Fruit fly (Drosophila melanogaster) whole organism, adult: Measurements from ENCODE around the gene CG34266.
A peak's percentile ranks its signal among the peaks of the same experiment; 100 is the strongest.

Experiments used
- CG11617 ChIP-seq: fragments of 200-800 bp; sonication (Bioruptor generic); optimal IDR thresholded peaks from 2 replicates; lab custom pipeline; 2017; ENCODE audit warnings: mild to moderate bottlenecking, missing biosample characterization, missing genetic modification reagents, missing genetic modification characterization
- CG12768 ChIP-seq: fragments of 200-800 bp; sonication (Bioruptor generic); optimal IDR thresholded peaks from 2 replicates; lab custom pipeline; 2017; ENCODE audit warnings: missing biosample characterization, missing genetic modification characterization, mild to moderate bottlenecking, moderate library complexity, missing genetic modification reagents
- CG14711 ChIP-seq: fragments of 200-800 bp; sonication (Bioruptor generic); optimal IDR thresholded peaks from 2 replicates; lab custom pipeline; 2018; ENCODE audit warnings: missing biosample characterization, mild to moderate bottlenecking, missing genetic modification characterization, moderate library complexity
- CG1620 ChIP-seq: fragments of 200-800 bp; sonication (Bioruptor generic); optimal IDR thresholded peaks from 2 replicates; lab custom pipeline; 2016; ENCODE audit warnings: missing biosample characterization, missing genetic modification characterization
- CG33017 ChIP-seq: fragments of 200-800 bp; sonication (Bioruptor generic); optimal IDR thresholded peaks from 2 replicates; lab custom pipeline; 2018; ENCODE audit warnings: missing biosample characterization, mild to moderate bottlenecking, missing genetic modification characterization, moderate library complexity
- CG5204 ChIP-seq: fragments of 200-800 bp; sonication (Bioruptor generic); optimal IDR thresholded peaks from 2 replicates; lab custom pipeline; 2016; ENCODE audit warnings: missing biosample characterization, missing genetic modification characterization
- CG7045 ChIP-seq: fragments of 200-800 bp; sonication (Bioruptor generic); optimal IDR thresholded peaks from 2 replicates; lab custom pipeline; 2017; ENCODE audit warnings: missing biosample characterization, mild to moderate bottlenecking, missing genetic modification characterization
- CG7101 ChIP-seq: fragments of 200-800 bp; sonication (Bioruptor generic); optimal IDR thresholded peaks from 2 replicates; lab custom pipeline; 2018; ENCODE audit warnings: missing biosample characterization, mild to moderate bottlenecking, missing genetic modification characterization, moderate library complexity
- Clk ChIP-seq: fragments of 200-800 bp; sonication (Bioruptor generic); optimal IDR thresholded peaks from 2 replicates; lab custom pipeline; 2017; ENCODE audit warnings: missing biosample characterization, missing genetic modification characterization
- Crg-1 ChIP-seq: fragments of 200-800 bp; sonication (Bioruptor generic); optimal IDR thresholded peaks from 2 replicates; lab custom pipeline; 2016; ENCODE audit warnings: missing biosample characterization, missing genetic modification characterization
- Hr96 ChIP-seq: fragments of 200-800 bp; sonication (Bioruptor generic); optimal IDR thresholded peaks from 2 replicates; lab custom pipeline; 2016; ENCODE audit warnings: missing biosample characterization, missing genetic modification characterization
- Mnt ChIP-seq: fragments of 200-800 bp; sonication (Bioruptor generic); optimal IDR thresholded peaks from 2 replicates; lab custom pipeline; 2016; ENCODE audit warnings: missing biosample characterization, mild to moderate bottlenecking, missing genetic modification characterization
- bab1 ChIP-seq: fragments of 200-800 bp; sonication (Bioruptor generic); optimal IDR thresholded peaks from 3 replicates; lab custom pipeline; 2019; ENCODE audit warnings: missing biosample characterization, mild to moderate bottlenecking, missing genetic modification characterization, moderate library complexity
- cic ChIP-seq: fragments of 200-800 bp; sonication (Bioruptor generic); optimal IDR thresholded peaks from 2 replicates; lab custom pipeline; 2017; ENCODE audit warnings: missing biosample characterization, mild to moderate bottlenecking, missing genetic modification characterization, moderate library complexity
- cnc ChIP-seq, 2 experiments: fragments of >200 bp; optimal IDR thresholded peaks; 2 replicates each; lab custom pipeline; 2017
- kay ChIP-seq: fragments of 200-800 bp; sonication (Bioruptor generic); peaks from one replicate; lab custom pipeline; 2016; ENCODE audit warnings: missing biosample characterization, missing genetic modification characterization, borderline replicate concordance
- ovo ChIP-seq: fragments of 200-800 bp; sonication (Bioruptor generic); optimal IDR thresholded peaks from 2 replicates; lab custom pipeline; 2016; ENCODE audit warnings: missing biosample characterization, missing genetic modification characterization
- pad ChIP-seq: fragments of 200-800 bp; sonication (Bioruptor generic); optimal IDR thresholded peaks from 3 replicates; lab custom pipeline; 2017; ENCODE audit warnings: missing biosample characterization, missing genetic modification characterization, mild to moderate bottlenecking, moderate library complexity, missing genetic modification reagents
- tj ChIP-seq: fragments of 200-800 bp; sonication (Bioruptor generic); optimal IDR thresholded peaks from 3 replicates; lab custom pipeline; 2017; ENCODE audit warnings: missing biosample characterization, mild to moderate bottlenecking, missing genetic modification characterization, moderate library complexity
- toe ChIP-seq: fragments of 200-800 bp; sonication (Bioruptor generic); optimal IDR thresholded peaks from 2 replicates; lab custom pipeline; 2016; ENCODE audit warnings: missing biosample characterization, missing genetic modification characterization

Gene CG34266

dm6 chr3L:4707831-4708230 lies 30.2 kb downstream of the CG34266 start:
- TF ChIP-seq CG33017 (tag; lab: Kevin White, UChicago), result no peak
- no peak for TF ChIP-seq CG5204 (GFP tag; lab: Kevin White, UChicago)
- no peak for TF ChIP-seq CG7101 (tag; lab: Kevin White, UChicago)
- TF ChIP-seq Crg-1 (GFP tag; lab: Kevin White, UChicago), result no peak
- TF ChIP-seq CG1620 (GFP tag; lab: Kevin White, UChicago), result no peak
- TF ChIP-seq cnc (optimal IDR thresholded peaks at IDR 0.05; lab: Kevin White, UChicago), result no peak
- no peak for TF ChIP-seq kay (GFP tag; lab: Kevin White, UChicago)
- no peak for TF ChIP-seq pad (GFP tag; lab: Kevin White, UChicago)
- TF ChIP-seq ovo, result no peak
- TF ChIP-seq toe, result no peak
- TF ChIP-seq CG11617 (GFP tag; lab: Kevin White, UChicago), result no peak
- no peak for TF ChIP-seq CG14711
- TF ChIP-seq cic, result no peak
- TF ChIP-seq Mnt, result no peak
- TF ChIP-seq tj, result no peak
- no peak for TF ChIP-seq Clk (GFP tag; lab: Kevin White, UChicago)
- TF ChIP-seq CG12768 (GFP tag; lab: Kevin White, UChicago), result no peak

- no peak for TF ChIP-seq CG33017 (tag; lab: Kevin White, UChicago)
- TF ChIP-seq pad (GFP tag; lab: Kevin White, UChicago), result no peak
- TF ChIP-seq CG5204 (GFP tag; lab: Kevin White, UChicago), result no peak
- TF ChIP-seq CG12768 (GFP tag; lab: Kevin White, UChicago), result no peak
Measured at dm6 chr3L:4708536-4708935, 30.9 kb downstream of the CG34266 start.

dm6 chr3L:4709790-4710189 lies 32.2 kb downstream of the CG34266 start, which contains the start of gene CG13712:
Gene CG13712, minus strand, starts transcription at chr3L:4709890.
- no peak for TF ChIP-seq cic
- TF ChIP-seq Clk (GFP tag; lab: Kevin White, UChicago), result no peak
- no peak for TF ChIP-seq CG12768 (GFP tag; lab: Kevin White, UChicago)
- no peak for TF ChIP-seq kay (GFP tag; lab: Kevin White, UChicago)
- no peak for TF ChIP-seq bab1 (GFP tag; lab: Kevin White, UChicago)
- TF ChIP-seq pad (GFP tag; lab: Kevin White, UChicago), result no peak

- TF ChIP-seq CG1620 (GFP tag; lab: Kevin White, UChicago), result no peak
- no peak for TF ChIP-seq bab1 (GFP tag; lab: Kevin White, UChicago)
- TF ChIP-seq cic, result no peak
- TF ChIP-seq toe, result no peak
- no peak for TF ChIP-seq CG11617 (GFP tag; lab: Kevin White, UChicago)
- no peak for TF ChIP-seq tj
- TF ChIP-seq Crg-1 (GFP tag; lab: Kevin White, UChicago), result no peak
- TF ChIP-seq CG12768 (GFP tag; lab: Kevin White, UChicago), result no peak
- TF ChIP-seq CG7101 (tag; lab: Kevin White, UChicago), result no peak
- no peak for TF ChIP-seq Mnt
- TF ChIP-seq CG5204 (GFP tag; lab: Kevin White, UChicago), result no peak
- TF ChIP-seq Hr96 (GFP tag; lab: Kevin White, UChicago), result no peak
- no peak for TF ChIP-seq cnc (optimal IDR thresholded peaks at IDR 0.05; lab: Kevin White, UChicago)
- TF ChIP-seq kay (GFP tag; lab: Kevin White, UChicago), result no peak
- no peak for TF ChIP-seq CG7045 (GFP tag; lab: Kevin White, UChicago)
Measured at dm6 chr3L:4719743-4720142, 42.1 kb downstream of the CG34266 start.

dm6 chr3L:4720510-4721157 lies 43.0 kb downstream of the CG34266 start:
- no peak for TF ChIP-seq CG14711
- TF ChIP-seq bab1 (GFP tag; lab: Kevin White, UChicago), result no peak
- no peak for TF ChIP-seq CG11617 (GFP tag; lab: Kevin White, UChicago)
- TF ChIP-seq pad (GFP tag; lab: Kevin White, UChicago), result no peak
- no peak for TF ChIP-seq CG7045 (GFP tag; lab: Kevin White, UChicago)
- TF ChIP-seq Mnt, result no peak
- no peak for TF ChIP-seq toe
- TF ChIP-seq CG5204 (GFP tag; lab: Kevin White, UChicago), result no peak
- TF ChIP-seq CG1620 (GFP tag; lab: Kevin White, UChicago), result no peak
- TF ChIP-seq CG12768 (GFP tag; lab: Kevin White, UChicago), result no peak
- no peak for TF ChIP-seq Crg-1 (GFP tag; lab: Kevin White, UChicago)
- TF ChIP-seq tj, result no peak
- TF ChIP-seq cic, result no peak
- no peak for TF ChIP-seq CG33017 (tag; lab: Kevin White, UChicago)
- no peak for TF ChIP-seq Clk (GFP tag; lab: Kevin White, UChicago)
- no peak for TF ChIP-seq ovo

DNA sequence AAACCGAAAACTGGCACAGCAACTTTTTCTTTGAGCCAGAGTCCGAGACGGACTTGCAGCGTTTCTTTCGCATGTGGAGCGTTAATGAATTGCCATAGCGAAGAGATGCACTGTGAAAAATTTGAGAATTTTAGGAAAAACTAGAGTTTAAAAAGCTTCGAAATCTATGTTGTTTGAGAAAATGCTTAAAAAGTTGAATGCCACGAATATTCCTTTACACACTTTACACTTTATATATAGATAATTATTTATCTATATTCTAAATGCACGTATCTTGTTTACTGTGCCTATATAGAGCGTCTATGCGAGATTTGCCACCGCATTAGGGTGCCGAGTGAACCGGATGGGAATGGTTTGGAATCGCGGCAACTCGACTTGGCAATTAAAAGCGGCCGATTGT lies 44.3 kb downstream of the CG34266 start:
- peak; percentile 6 for TF ChIP-seq kay (GFP tag; lab: Kevin White, UChicago)
- no peak for TF ChIP-seq CG12768 (GFP tag; lab: Kevin White, UChicago)
